Fruit fly (Drosophila melanogaster): Measurements from ENCODE around the gene CG18581.

- TF ChIP-seq Rel (GFP tag; optimal IDR thresholded peaks at IDR 0.05) = no peak
- TF ChIP-seq Rel (tag; optimal IDR thresholded peaks at IDR 0.05) = no peak
- TF ChIP-seq br (GFP tag; optimal IDR thresholded peaks at IDR 0.05) = no peak
- peak; percentile 45 for TF ChIP-seq fru (GFP tag; optimal IDR thresholded peaks at IDR 0.05)
- TF ChIP-seq dl (GFP tag; optimal IDR thresholded peaks at IDR 0.05; ENCODE audit: insufficient read depth in 1 of 2, partially characterized antibody in 2 of 2) = no peak
These were observed 44.7 kb upstream of the CG18581 start, which contains the start of the genes sstn, Plp and GlyRS for dm6 chr3L:15094589-15095288.

Data from whole organism, wandering third instar larva.